Worm (Caenorhabditis elegans) whole organism, late embryonic: ENCODE measurements around the gene F21A3.3.

Experiments used
- C38D4.7 ChIP-seq: fragments of 200-800 bp; sonication (Bioruptor generic); optimal IDR thresholded peaks from 2 replicates; lab custom pipeline; 2018; ENCODE audit warnings: mild to moderate bottlenecking, missing genetic modification characterization, moderate library complexity, missing compliant biosample characterization
- F13H6.1 ChIP-seq: sonication (generic microtip); optimal IDR thresholded peaks from 2 replicates; lab custom pipeline; 2016; ENCODE audit warnings: missing genetic modification characterization, missing compliant biosample characterization
- K02D7.2 ChIP-seq: sonication (generic microtip); optimal IDR thresholded peaks from 2 replicates; lab custom pipeline; 2017; ENCODE audit warnings: mild to moderate bottlenecking, missing genetic modification characterization, missing compliant biosample characterization
- K09A11.1 ChIP-seq: sonication (generic microtip); optimal IDR thresholded peaks from 2 replicates; lab custom pipeline; 2017; ENCODE audit warnings: antibody characterized with exemption, mild to moderate bottlenecking, missing genetic modification characterization, missing compliant biosample characterization; ENCODE audit not compliant: insufficient read depth
- T23F11.4 ChIP-seq: fragments of 200-800 bp; sonication (Bioruptor generic); optimal IDR thresholded peaks from 2 replicates; lab custom pipeline; 2018; ENCODE audit warnings: mild to moderate bottlenecking, missing genetic modification characterization, missing compliant biosample characterization
- ahr-1 ChIP-seq: sonication (generic microtip); optimal IDR thresholded peaks from 2 replicates; lab custom pipeline; 2016; ENCODE audit warnings: missing genetic modification characterization, missing compliant biosample characterization
- ceh-14 ChIP-seq: sonication (generic microtip); optimal IDR thresholded peaks from 2 replicates; lab custom pipeline; 2016; ENCODE audit warnings: missing genotype, missing genetic modification characterization, missing compliant biosample characterization
- ceh-18 ChIP-seq: sonication (generic microtip); optimal IDR thresholded peaks from 2 replicates; lab custom pipeline; 2016; ENCODE audit warnings: missing genetic modification characterization, missing compliant biosample characterization
- ceh-2 ChIP-seq: sonication (generic microtip); optimal IDR thresholded peaks from 2 replicates; lab custom pipeline; 2016; ENCODE audit warnings: missing genotype, missing genetic modification characterization, missing compliant biosample characterization
- ceh-22 ChIP-seq: sonication (generic microtip); optimal IDR thresholded peaks from 2 replicates; lab custom pipeline; 2017; ENCODE audit warnings: missing biosample characterization, missing genetic modification characterization
- ceh-30 ChIP-seq: fragments of 150-350 bp; optimal IDR thresholded peaks from 2 replicates; lab custom pipeline; 2014; ENCODE audit warnings: missing biosample characterization, missing genetic modification characterization
- ceh-48 ChIP-seq: sonication (generic microtip); optimal IDR thresholded peaks from 2 replicates; lab custom pipeline; 2016; ENCODE audit warnings: missing genetic modification characterization, inconsistent platforms, missing compliant biosample characterization
- ceh-6 ChIP-seq: fragments of 200-800 bp; sonication (Bioruptor generic); optimal IDR thresholded peaks from 2 replicates; lab custom pipeline; 2018; ENCODE audit warnings: mild to moderate bottlenecking, missing genetic modification characterization, missing compliant biosample characterization
- che-1 ChIP-seq: sonication (generic microtip); optimal IDR thresholded peaks from 2 replicates; lab custom pipeline; 2016; ENCODE audit warnings: mild to moderate bottlenecking, missing genetic modification characterization, missing compliant biosample characterization
- dve-1 ChIP-seq: sonication (generic microtip); optimal IDR thresholded peaks from 2 replicates; lab custom pipeline; 2017; ENCODE audit warnings: antibody characterized with exemption, mild to moderate bottlenecking, missing genetic modification characterization, missing compliant biosample characterization
- ets-4 ChIP-seq: sonication (generic microtip); optimal IDR thresholded peaks from 2 replicates; lab custom pipeline; 2016; ENCODE audit warnings: missing genetic modification characterization, missing compliant biosample characterization
- fkh-10 ChIP-seq: fragments of 150-350 bp; optimal IDR thresholded peaks from 2 replicates; lab custom pipeline; 2014; ENCODE audit warnings: missing biosample characterization, missing genetic modification reagents, missing genetic modification characterization
- fkh-6 ChIP-seq: sonication (generic microtip); optimal IDR thresholded peaks from 2 replicates; lab custom pipeline; 2016; ENCODE audit warnings: missing genetic modification characterization, missing compliant biosample characterization
- hlh-13 ChIP-seq: fragments of 200-800 bp; sonication (Bioruptor generic); optimal IDR thresholded peaks from 2 replicates; lab custom pipeline; 2018; ENCODE audit warnings: mild to moderate bottlenecking, missing genetic modification characterization, missing compliant biosample characterization
- hlh-15 ChIP-seq: sonication (generic microtip); optimal IDR thresholded peaks from 2 replicates; lab custom pipeline; 2016; ENCODE audit warnings: missing genetic modification characterization, missing compliant biosample characterization
- hlh-6 ChIP-seq: sonication (generic microtip); optimal IDR thresholded peaks from 2 replicates; lab custom pipeline; 2016; ENCODE audit warnings: missing genotype, missing genetic modification characterization, missing compliant biosample characterization
- hlh-8 ChIP-seq: sonication (generic microtip); optimal IDR thresholded peaks from 2 replicates; lab custom pipeline; 2016; ENCODE audit warnings: missing genotype, missing genetic modification characterization, missing compliant biosample characterization
- mec-3 ChIP-seq: sonication (generic microtip); optimal IDR thresholded peaks from 2 replicates; lab custom pipeline; 2016; ENCODE audit warnings: borderline replicate concordance, missing genetic modification characterization, missing compliant biosample characterization
- nfya-1 ChIP-seq: sonication (generic microtip); optimal IDR thresholded peaks from 2 replicates; lab custom pipeline; 2017; ENCODE audit warnings: missing genetic modification characterization, mild to moderate bottlenecking, missing compliant biosample characterization, antibody characterized with exemption, moderate library complexity
- npax-4 ChIP-seq: sonication (generic microtip); optimal IDR thresholded peaks from 2 replicates; lab custom pipeline; 2016; ENCODE audit warnings: missing genetic modification characterization, missing compliant biosample characterization
- odd-2 ChIP-seq: sonication (generic microtip); optimal IDR thresholded peaks from 2 replicates; lab custom pipeline; 2017; ENCODE audit warnings: antibody characterized with exemption, mild to moderate bottlenecking, missing genetic modification characterization, missing compliant biosample characterization
- pag-3 ChIP-seq: sonication (generic microtip); optimal IDR thresholded peaks from 2 replicates; lab custom pipeline; 2016; ENCODE audit warnings: missing compliant biosample characterization, missing genetic modification characterization, borderline replicate concordance
- pat-9 ChIP-seq: fragments of 200-800 bp; sonication (Bioruptor generic); optimal IDR thresholded peaks from 2 replicates; lab custom pipeline; 2018; ENCODE audit warnings: mild to moderate bottlenecking, missing genetic modification characterization, moderate library complexity, missing compliant biosample characterization
- pax-1 ChIP-seq: fragments of 150-350 bp; optimal IDR thresholded peaks from 2 replicates; lab custom pipeline; 2014; ENCODE audit warnings: missing biosample characterization, missing genetic modification characterization
- pha-2 ChIP-seq: sonication (generic microtip); optimal IDR thresholded peaks from 2 replicates; lab custom pipeline; 2017; ENCODE audit warnings: mild to moderate bottlenecking, missing genetic modification characterization, missing compliant biosample characterization
- pqm-1 ChIP-seq: sonication (generic microtip); optimal IDR thresholded peaks from 2 replicates; lab custom pipeline; 2016; ENCODE audit warnings: missing genetic modification characterization, missing compliant biosample characterization
- ref-2 ChIP-seq: sonication (generic microtip); optimal IDR thresholded peaks from 2 replicates; lab custom pipeline; 2016; ENCODE audit warnings: missing genetic modification characterization, missing compliant biosample characterization
- rnt-1 ChIP-seq: sonication (generic microtip); optimal IDR thresholded peaks from 2 replicates; lab custom pipeline; 2016; ENCODE audit warnings: missing genetic modification characterization, missing compliant biosample characterization
- sdc-2 ChIP-seq: sonication (generic microtip); optimal IDR thresholded peaks from 2 replicates; lab custom pipeline; 2016; ENCODE audit warnings: missing genotype, missing genetic modification characterization, missing compliant biosample characterization
- sox-2 ChIP-seq: fragments of 200-800 bp; sonication (Bioruptor generic); IDR thresholded peaks from 2 replicates; pipeline ENCODE4 v1.3.6; 2022; ENCODE audit warnings: missing genetic modification reagents, missing genetic modification characterization, missing compliant biosample characterization
- sox-4 ChIP-seq: sonication (generic microtip); optimal IDR thresholded peaks from 2 replicates; lab custom pipeline; 2017; ENCODE audit warnings: mild to moderate bottlenecking, missing genetic modification characterization, inconsistent platforms, missing compliant biosample characterization
- tbx-7 ChIP-seq: sonication (generic microtip); optimal IDR thresholded peaks from 2 replicates; lab custom pipeline; 2016; ENCODE audit warnings: missing genotype, missing genetic modification characterization, missing compliant biosample characterization
- ttx-3 ChIP-seq: sonication (generic microtip); optimal IDR thresholded peaks from 2 replicates; lab custom pipeline; 2016; ENCODE audit warnings: missing genetic modification reagents, missing genetic modification characterization, missing compliant biosample characterization
- unc-3 ChIP-seq, 2 experiments: fragments of 200-800 bp in 1 of 2; sonication (Bioruptor generic) in 1 of 2; sonication (generic microtip) in 1 of 2; conservative IDR thresholded peaks in 1 of 2; optimal IDR thresholded peaks in 1 of 2; 2 replicates each; pipeline versions ENCODE4 v1.3.6 to Lab custom; 2016 to 2022; ENCODE audit warnings: missing compliant biosample characterization in 2 of 2, missing genetic modification characterization in 2 of 2, missing genetic modification reagents in 1 of 2
- unc-42 ChIP-seq: sonication (generic microtip); optimal IDR thresholded peaks from 2 replicates; lab custom pipeline; 2016; ENCODE audit warnings: missing genotype, missing genetic modification characterization, missing compliant biosample characterization
- unc-55 ChIP-seq: sonication (generic microtip); optimal IDR thresholded peaks from 2 replicates; lab custom pipeline; 2017; ENCODE audit warnings: missing biosample characterization, missing genetic modification reagents, missing genetic modification characterization
- zip-5 ChIP-seq: sonication (generic microtip); optimal IDR thresholded peaks from 2 replicates; lab custom pipeline; 2016; ENCODE audit warnings: missing genetic modification characterization, missing compliant biosample characterization

Gene F21A3.3

ce11 chrV:15543252-15543651 lies 25.7 kb downstream of the F21A3.3 start:
- TF ChIP-seq ceh-2 (tag; lab: Kevin White, UChicago), result no peak
- TF ChIP-seq npax-4 (tag; lab: Kevin White, UChicago), result no peak
- TF ChIP-seq odd-2, result no peak
- no peak for TF ChIP-seq ceh-6 (GFP tag; lab: Kevin White, UChicago)

- TF ChIP-seq nfya-1, result peak; percentile 63
- no peak for TF ChIP-seq ceh-48 (tag; lab: Kevin White, UChicago)
Measured at ce11 chrV:15544898-15545297, 27.4 kb downstream of the F21A3.3 start, which contains the start of gene glb-14. Gene glb-14, minus strand, starts transcription at chrV:15544994.

ce11 chrV:15547727-15548126 lies 30.2 kb downstream of the F21A3.3 start:
- TF ChIP-seq ceh-22 (tag; lab: Kevin White, UChicago) (no peak), sox-2 (GFP tag; lab: Robert Waterston, UW) (no peak), ceh-18 (tag; lab: Kevin White, UChicago) (no peak)

- TF ChIP-seq nfya-1 (no peak), ceh-14 (tag; lab: Kevin White, UChicago) (no peak), K02D7.2 (tag; lab: Kevin White, UChicago) (no peak)
Measured at ce11 chrV:15550408-15550807, 32.9 kb downstream of the F21A3.3 start.

ce11 chrV:15551642-15552041 lies 34.1 kb downstream of the F21A3.3 start:
- TF ChIP-seq pax-1 (tag; lab: Kevin White, UChicago), result no peak
- peak; percentile 76 for TF ChIP-seq hlh-13 (GFP tag; lab: Kevin White, UChicago)
- peak; percentile 68 for TF ChIP-seq npax-4 (tag; lab: Kevin White, UChicago)
- peak; percentile 49 for TF ChIP-seq ceh-30
- peak; percentile 17 for TF ChIP-seq pag-3
- TF ChIP-seq K02D7.2 (tag; lab: Kevin White, UChicago), result peak; percentile 61
- peak; percentile 79 for TF ChIP-seq rnt-1 (tag; lab: Kevin White, UChicago)
- TF ChIP-seq hlh-6 (tag; lab: Kevin White, UChicago), result peak; percentile 91
- peak; percentile 75 for TF ChIP-seq sox-4 (tag; lab: Kevin White, UChicago)
- TF ChIP-seq ets-4, result peak; percentile 9
- peak; percentile 68 for TF ChIP-seq ceh-48 (tag; lab: Kevin White, UChicago)
- peak; percentile 81 for TF ChIP-seq C38D4.7 (GFP tag; lab: Kevin White, UChicago)
- TF ChIP-seq hlh-8 (tag; lab: Kevin White, UChicago), result peak; percentile 55
- peak; percentile 28 for TF ChIP-seq zip-5
- TF ChIP-seq T23F11.4, result peak; percentile 79
- TF ChIP-seq mec-3 (tag; lab: Kevin White, UChicago), result peak; percentile 33
- TF ChIP-seq unc-42, result peak; percentile 43
- peak; percentile 84 for TF ChIP-seq pha-2
- TF ChIP-seq ceh-6 (GFP tag; lab: Kevin White, UChicago), result peak; percentile 78
- peak; percentile 33 for TF ChIP-seq odd-2
- TF ChIP-seq pqm-1 (tag; lab: Kevin White, UChicago), result peak; percentile 36
- TF ChIP-seq unc-3 (GFP tag; conservative IDR thresholded peaks at IDR 0.05; lab: Robert Waterston, UW), result peak; percentile 68
- TF ChIP-seq unc-3 (tag; optimal IDR thresholded peaks at IDR 0.05; lab: Kevin White, UChicago), result peak; percentile 53
- peak; percentile 79 for TF ChIP-seq sdc-2 (tag; lab: Kevin White, UChicago)
- peak; percentile 43 for TF ChIP-seq tbx-7 (tag; lab: Kevin White, UChicago)
- TF ChIP-seq fkh-6 (tag; lab: Kevin White, UChicago), result peak; percentile 90
- TF ChIP-seq ref-2, result peak; percentile 81
- TF ChIP-seq ceh-14 (tag; lab: Kevin White, UChicago), result peak; percentile 84
- peak; percentile 70 for TF ChIP-seq ttx-3
- TF ChIP-seq fkh-10 (GFP tag; lab: Kevin White, UChicago), result peak; percentile 46
- peak; percentile 47 for TF ChIP-seq dve-1 (tag; lab: Kevin White, UChicago)
- peak; percentile 75 for TF ChIP-seq pat-9 (tag; lab: Kevin White, UChicago)
- TF ChIP-seq ahr-1 (tag; lab: Kevin White, UChicago), result peak; percentile 14
- TF ChIP-seq ceh-18 (tag; lab: Kevin White, UChicago), result peak; percentile 69
- TF ChIP-seq K09A11.1, result peak; percentile 49
- peak; percentile 54 for TF ChIP-seq hlh-15 (tag; lab: Kevin White, UChicago)
- TF ChIP-seq che-1 (tag; lab: Kevin White, UChicago), result peak; percentile 80
- TF ChIP-seq unc-55 (GFP tag; lab: Kevin White, UChicago), result no peak
- peak; percentile 74 for TF ChIP-seq F13H6.1
